Worm (Caenorhabditis elegans) whole organism, young adult: Measurements from ENCODE around the gene sid-2.

Experiments used
- B0035.1 ChIP-seq: sonication (generic microtip); optimal IDR thresholded peaks from 2 replicates; lab custom pipeline; 2016; ENCODE audit warnings: missing genetic modification characterization, mild to moderate bottlenecking, missing compliant biosample characterization, missing genotype, missing genetic modification reagents
- cebp-1 ChIP-seq, 2 experiments: fragments of 200-800 bp in 1 of 2; sonication (Bioruptor generic) in 1 of 2; sonication (generic microtip) in 1 of 2; IDR thresholded peaks in 1 of 2; optimal IDR thresholded peaks in 1 of 2; 2 replicates each; pipeline versions ENCODE4 v1.3.6 to Lab custom; 2017 to 2022; ENCODE audit warnings: missing compliant biosample characterization in 2 of 2, missing genetic modification characterization in 2 of 2, mild to moderate bottlenecking in 1 of 2, missing genetic modification reagents in 1 of 2, moderate library complexity in 1 of 2
- snpc-4 ChIP-seq, 5 experiments: fragments of 150-350 bp in 1 of 5; sonication (generic microtip) in 4 of 5; optimal IDR thresholded peaks; 2 replicates each; lab custom pipeline; 2014 to 2018; ENCODE audit warnings: missing genetic modification characterization in 5 of 5, missing biosample characterization in 3 of 5, antibody characterized with exemption in 2 of 5, mild to moderate bottlenecking in 2 of 5, missing compliant biosample characterization in 2 of 5, missing genotype in 2 of 5, moderate library complexity in 2 of 5, missing genetic modification reagents in 1 of 5

ce11 chrIII:13656680-13657079, 22.6 kb upstream of the sid-2 start:
- no peak for TF ChIP-seq B0035.1
- TF ChIP-seq cebp-1 (GFP tag; IDR thresholded peaks at IDR 0.05; lab: Robert Waterston, UW) = no peak
- TF ChIP-seq cebp-1 (tag; optimal IDR thresholded peaks at IDR 0.05; lab: Kevin White, UChicago) = no peak
- TF ChIP-seq snpc-4 (GFP tag; optimal IDR thresholded peaks at IDR 0.05; lab: Kevin White, UChicago) = no peak
- no peak for TF ChIP-seq snpc-4 (tag; optimal IDR thresholded peaks at IDR 0.05; lab: Kevin White, UChicago)
